Fruit fly (Drosophila melanogaster) whole organism, embryonic: ENCODE results near the gene Gycbeta100B.
A peak's percentile ranks its signal among the peaks of the same experiment; 100 is the strongest.

Experiments used
- Abd-B ChIP-seq: fragments of 200-800 bp; sonication (Bioruptor generic); optimal IDR thresholded peaks from 2 replicates; lab custom pipeline; 2018; ENCODE audit warnings: missing biosample characterization, mild to moderate bottlenecking, missing genetic modification characterization, moderate library complexity
- Antp ChIP-seq: fragments of 200-800 bp; sonication (Bioruptor generic); optimal IDR thresholded peaks from 3 replicates; lab custom pipeline; 2016; ENCODE audit warnings: missing biosample characterization, missing genetic modification characterization
- CG11398 ChIP-seq: fragments of 200-800 bp; sonication (Bioruptor generic); optimal IDR thresholded peaks from 2 replicates; lab custom pipeline; 2016; ENCODE audit warnings: missing biosample characterization, missing genetic modification characterization
- CG11504 ChIP-seq: fragments of 200-800 bp; sonication (Bioruptor generic); optimal IDR thresholded peaks from 3 replicates; lab custom pipeline; 2019; ENCODE audit warnings: missing biosample characterization, mild to moderate bottlenecking, missing genetic modification characterization, moderate library complexity
- CG1233 ChIP-seq: fragments of 200-800 bp; sonication (Bioruptor generic); optimal IDR thresholded peaks from 4 replicates; lab custom pipeline; 2018; ENCODE audit warnings: missing biosample characterization, mild to moderate bottlenecking, missing genetic modification characterization
- CG13424 ChIP-seq: fragments of 200-800 bp; sonication (Bioruptor generic); optimal IDR thresholded peaks from 2 replicates; lab custom pipeline; 2019; ENCODE audit warnings: missing biosample characterization, mild to moderate bottlenecking, missing genetic modification characterization, moderate library complexity
- CG14667 ChIP-seq: fragments of 200-800 bp; sonication (Bioruptor generic); IDR thresholded peaks from 2 replicates; pipeline ENCODE4 v1.3.6; 2022; ENCODE audit warnings: missing biosample characterization, missing genetic modification characterization
- CG16815 ChIP-seq: fragments of 200-800 bp; sonication (Bioruptor generic); optimal IDR thresholded peaks from 3 replicates; lab custom pipeline; 2017; ENCODE audit warnings: missing biosample characterization, mild to moderate bottlenecking, missing genetic modification characterization
- CG17829 ChIP-seq: fragments of 200-800 bp; optimal IDR thresholded peaks from 2 replicates; lab custom pipeline; 2019; ENCODE audit warnings: missing biosample characterization, mild to moderate bottlenecking, missing genetic modification characterization, moderate library complexity
- CG30431 ChIP-seq: fragments of 200-800 bp; sonication (Bioruptor generic); optimal IDR thresholded peaks from 2 replicates; lab custom pipeline; 2017; ENCODE audit warnings: missing biosample characterization, missing genetic modification characterization
- CG33557 ChIP-seq: fragments of 200-800 bp; sonication (Bioruptor generic); optimal IDR thresholded peaks from 2 replicates; lab custom pipeline; 2019; ENCODE audit warnings: missing biosample characterization, mild to moderate bottlenecking, missing genetic modification characterization, moderate library complexity
- CG4328 ChIP-seq: fragments of 200-800 bp; sonication (Bioruptor generic); optimal IDR thresholded peaks from 3 replicates; lab custom pipeline; 2017; ENCODE audit warnings: missing biosample characterization, missing genetic modification reagents, missing genetic modification characterization
- CG6254 ChIP-seq: fragments of 200-800 bp; sonication (Bioruptor generic); optimal IDR thresholded peaks from 3 replicates; lab custom pipeline; 2017; ENCODE audit warnings: mild to moderate bottlenecking, missing biosample characterization, missing genetic modification reagents, missing genetic modification characterization
- CG6765 ChIP-seq: fragments of 200-800 bp; sonication (Bioruptor generic); optimal IDR thresholded peaks from 3 replicates; lab custom pipeline; 2017; ENCODE audit warnings: missing biosample characterization, mild to moderate bottlenecking, missing genetic modification characterization
- CG7786 ChIP-seq: fragments of 200-800 bp; sonication (Bioruptor generic); optimal IDR thresholded peaks from 2 replicates; lab custom pipeline; 2016; ENCODE audit warnings: missing biosample characterization, missing genetic modification characterization
- CG9215 ChIP-seq: fragments of 200-800 bp; sonication (Bioruptor generic); IDR thresholded peaks from 2 replicates; pipeline ENCODE4 v1.3.6; 2022; ENCODE audit warnings: missing biosample characterization, missing genetic modification characterization
- Dek ChIP-seq: fragments of 200-800 bp; sonication (Bioruptor generic); optimal IDR thresholded peaks from 3 replicates; lab custom pipeline; 2019; ENCODE audit warnings: missing biosample characterization, mild to moderate bottlenecking, missing genetic modification characterization, moderate library complexity
- Gsc ChIP-seq: fragments of 200-800 bp; sonication (Bioruptor generic); IDR thresholded peaks from 2 replicates; pipeline ENCODE4 v1.3.6; 2022; ENCODE audit warnings: missing biosample characterization, missing genetic modification characterization
- Hsf ChIP-seq: fragments of 200-800 bp; sonication (Bioruptor generic); optimal IDR thresholded peaks from 3 replicates; lab custom pipeline; 2016; ENCODE audit warnings: missing biosample characterization, missing genetic modification characterization
- Max ChIP-seq: fragments of 200-800 bp; sonication (Bioruptor generic); optimal IDR thresholded peaks from 2 replicates; lab custom pipeline; 2016; ENCODE audit warnings: missing biosample characterization, mild to moderate bottlenecking, missing genetic modification characterization
- Myb ChIP-seq: fragments of 200-800 bp; sonication (Bioruptor generic); optimal IDR thresholded peaks from 2 replicates; lab custom pipeline; 2016; ENCODE audit warnings: missing biosample characterization, missing genetic modification characterization
- PHDP ChIP-seq: fragments of 200-800 bp; sonication (Bioruptor generic); optimal IDR thresholded peaks from 3 replicates; lab custom pipeline; 2018; ENCODE audit warnings: missing biosample characterization, mild to moderate bottlenecking, missing genetic modification characterization, moderate library complexity
- Pdp1 ChIP-seq, 2 experiments: fragments of 200-800 bp; sonication (Bioruptor generic); optimal IDR thresholded peaks; 3 replicates each; lab custom pipeline; 2016; ENCODE audit warnings: missing biosample characterization in 2 of 2, missing genetic modification characterization in 2 of 2, mild to moderate bottlenecking in 1 of 2, moderate library complexity in 1 of 2
- Sox100B ChIP-seq: fragments of 200-800 bp; sonication (Bioruptor generic); optimal IDR thresholded peaks from 3 replicates; lab custom pipeline; 2018; ENCODE audit warnings: missing biosample characterization, mild to moderate bottlenecking, missing genetic modification characterization
- Ssrp ChIP-seq: fragments of 200-800 bp; sonication (Bioruptor generic); optimal IDR thresholded peaks from 2 replicates; lab custom pipeline; 2018; ENCODE audit warnings: missing biosample characterization, mild to moderate bottlenecking, missing genetic modification characterization, moderate library complexity
- Stat92E ChIP-seq, 3 experiments: fragments of >200 bp in 2 of 3; fragments of 200-800 bp in 1 of 3; sonication (Bioruptor generic) in 1 of 3; optimal IDR thresholded peaks; 2 replicates each; lab custom pipeline; 2017 to 2019; ENCODE audit warnings: missing biosample characterization in 3 of 3, missing genetic modification characterization in 3 of 3, mild to moderate bottlenecking in 1 of 3, moderate library complexity in 1 of 3
- ash1 ChIP-seq: fragments of 200-800 bp; sonication (Bioruptor generic); optimal IDR thresholded peaks from 2 replicates; lab custom pipeline; 2018; ENCODE audit warnings: missing biosample characterization, mild to moderate bottlenecking, missing genetic modification characterization
- chn ChIP-seq: fragments of 200-800 bp; sonication (Bioruptor generic); optimal IDR thresholded peaks from 2 replicates; lab custom pipeline; 2016; ENCODE audit warnings: missing biosample characterization, missing genetic modification characterization
- emc ChIP-seq: fragments of 200-800 bp; sonication (Bioruptor generic); optimal IDR thresholded peaks from 2 replicates; lab custom pipeline; 2016; ENCODE audit warnings: missing biosample characterization, missing genetic modification characterization
- ftz-f1 ChIP-seq: fragments of 200-800 bp; sonication (Bioruptor generic); optimal IDR thresholded peaks from 2 replicates; lab custom pipeline; 2016; ENCODE audit warnings: missing biosample characterization, missing genetic modification characterization
- gcm ChIP-seq: fragments of 200-800 bp; sonication (Bioruptor generic); optimal IDR thresholded peaks from 2 replicates; lab custom pipeline; 2019; ENCODE audit warnings: missing biosample characterization, mild to moderate bottlenecking, missing genetic modification characterization, moderate library complexity
- ham ChIP-seq: fragments of 200-800 bp; sonication (Bioruptor generic); IDR thresholded peaks from 2 replicates; pipeline ENCODE4 v1.3.6; 2022; ENCODE audit warnings: missing biosample characterization, missing genetic modification characterization
- hkb ChIP-seq, 2 experiments: fragments of 200-800 bp in 1 of 2; fragments of >200 bp in 1 of 2; sonication (Bioruptor generic) in 1 of 2; IDR thresholded peaks in 1 of 2; optimal IDR thresholded peaks in 1 of 2; 2 replicates each; pipeline versions ENCODE4 v1.3.6 to Lab custom; 2017 to 2022; ENCODE audit warnings: missing biosample characterization in 1 of 2, missing genetic modification characterization in 1 of 2
- inv ChIP-seq: fragments of 200-800 bp; sonication (Bioruptor generic); IDR thresholded peaks from 2 replicates; pipeline ENCODE4 v1.3.6; 2022; ENCODE audit warnings: missing biosample characterization, missing genetic modification characterization; ENCODE audit not compliant: partially characterized antibody
- lmd ChIP-seq: fragments of 200-800 bp; sonication (Bioruptor generic); IDR thresholded peaks from 2 replicates; pipeline ENCODE4 v1.3.6; 2022; ENCODE audit warnings: missing biosample characterization, missing genetic modification characterization
- lola ChIP-seq, 3 experiments: fragments of >200 bp in 2 of 3; fragments of 200-800 bp in 1 of 3; sonication (Bioruptor generic) in 1 of 3; optimal IDR thresholded peaks; 2 replicates each; lab custom pipeline; 2017 to 2019; ENCODE audit warnings: missing biosample characterization in 3 of 3, missing genetic modification characterization in 3 of 3, mild to moderate bottlenecking in 1 of 3, moderate library complexity in 1 of 3
- nmo ChIP-seq: fragments of 200-800 bp; sonication (Bioruptor generic); optimal IDR thresholded peaks from 2 replicates; lab custom pipeline; 2018; ENCODE audit warnings: missing biosample characterization, mild to moderate bottlenecking, missing genetic modification characterization, moderate library complexity
- otp ChIP-seq: fragments of 200-800 bp; sonication (Bioruptor generic); IDR thresholded peaks from 3 replicates; pipeline ENCODE4, ENCODE4 v1.3.6; 2022; ENCODE audit warnings: missing biosample characterization, missing genetic modification characterization
- pho ChIP-seq: fragments of 200-800 bp; sonication (Bioruptor generic); optimal IDR thresholded peaks from 2 replicates; lab custom pipeline; 2016; ENCODE audit warnings: missing biosample characterization, missing genetic modification characterization
- sens ChIP-seq: fragments of 200-800 bp; sonication (Bioruptor generic); peaks from one replicate; lab custom pipeline; 2016; ENCODE audit warnings: missing biosample characterization, missing genetic modification characterization
- sqz ChIP-seq: fragments of 200-800 bp; sonication (Bioruptor generic); optimal IDR thresholded peaks from 3 replicates; lab custom pipeline; 2018; ENCODE audit warnings: missing biosample characterization, mild to moderate bottlenecking, missing genetic modification characterization
- tll ChIP-seq, 2 experiments: fragments of 200-800 bp in 1 of 2; fragments of >200 bp in 1 of 2; sonication (Bioruptor generic) in 1 of 2; optimal IDR thresholded peaks; 2 replicates each; lab custom pipeline; 2017 to 2019; ENCODE audit warnings: missing biosample characterization in 2 of 2, missing genetic modification characterization in 2 of 2, mild to moderate bottlenecking in 1 of 2, moderate library complexity in 1 of 2
- tna ChIP-seq: fragments of 200-800 bp; sonication (Bioruptor generic); IDR thresholded peaks from 2 replicates; pipeline ENCODE4 v1.3.6; 2022; ENCODE audit warnings: missing biosample characterization, missing genetic modification characterization; ENCODE audit not compliant: partially characterized antibody
- trem ChIP-seq: fragments of 200-800 bp; optimal IDR thresholded peaks from 3 replicates; lab custom pipeline; 2019; ENCODE audit warnings: missing biosample characterization, mild to moderate bottlenecking, missing genetic modification characterization, moderate library complexity
- tx ChIP-seq: fragments of 200-800 bp; sonication (Bioruptor generic); optimal IDR thresholded peaks from 2 replicates; lab custom pipeline; 2016; ENCODE audit warnings: missing biosample characterization, missing genetic modification characterization
- zfh2 ChIP-seq: fragments of 200-800 bp; sonication (Bioruptor generic); optimal IDR thresholded peaks from 2 replicates; lab custom pipeline; 2016; ENCODE audit warnings: missing biosample characterization, missing genetic modification characterization

The Gycbeta100B gene

DNA sequence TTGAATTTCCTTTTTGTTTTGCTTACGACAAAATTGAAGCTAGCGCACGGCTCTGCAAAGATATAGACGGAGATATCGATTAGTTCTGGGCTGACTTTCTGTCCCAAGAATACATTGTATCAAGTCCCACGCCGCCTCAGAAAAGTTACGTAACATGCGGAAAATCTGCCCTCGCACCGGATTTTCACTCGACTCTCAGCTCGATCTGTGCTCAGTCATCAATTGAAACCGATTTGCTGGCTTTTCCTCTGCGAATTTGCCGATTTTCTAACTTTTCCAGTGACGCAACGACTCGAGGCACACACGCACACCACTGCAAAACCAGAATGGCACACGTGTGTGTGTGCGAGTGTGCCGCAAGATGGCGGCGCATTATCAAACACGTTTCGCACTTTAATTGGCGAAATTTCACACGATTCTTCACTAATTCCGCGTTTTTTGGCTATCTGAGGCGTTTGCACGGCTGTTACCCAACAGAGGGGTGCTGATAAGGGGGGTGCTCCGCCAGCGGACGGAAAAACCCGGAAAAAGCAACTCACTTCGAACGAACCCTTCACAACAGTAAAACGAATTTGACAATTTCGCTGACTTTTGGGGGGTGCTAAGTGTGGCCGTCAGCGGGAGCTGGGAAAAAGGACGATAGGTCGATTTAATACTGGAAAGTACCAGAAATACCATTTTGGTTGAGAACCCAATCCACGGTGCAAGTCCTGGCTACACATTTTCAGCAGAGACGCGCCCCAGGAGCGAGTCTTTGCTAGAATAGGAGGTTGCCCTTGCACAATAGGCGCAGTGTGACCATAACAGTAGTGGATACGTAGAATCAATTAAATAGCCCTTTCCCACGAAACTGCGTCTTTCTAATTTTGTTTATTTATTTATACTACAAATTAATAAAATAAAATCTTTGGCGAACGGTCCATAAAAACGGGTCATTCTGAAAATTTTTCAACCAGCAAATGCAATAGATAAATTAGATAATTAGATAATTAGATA lies 85.1 kb downstream of the Gycbeta100B start, which contains the start of gene ATPsynC (continued):
- TF ChIP-seq CG30431 (no peak), hkb (optimal IDR thresholded peaks at IDR 0.05; lab: Kevin White, UChicago) (peak; percentile 31), hkb (GFP tag; IDR thresholded peaks at IDR 0.05; lab: Robert Waterston, UW) (no peak), tx (GFP tag; lab: Kevin White, UChicago) (peak; percentile 24), sens (GFP tag; lab: Kevin White, UChicago) (peak; percentile 83), CG7786 (GFP tag; lab: Kevin White, UChicago) (peak; percentile 48), trem (peak; percentile 81), Pdp1 (GFP tag; optimal IDR thresholded peaks at IDR 0.05; lab: Kevin White, UChicago) (peak in 1 of 2 experiments; percentile 98), ftz-f1 (GFP tag; lab: Kevin White, UChicago) (peak; percentile 90), tll (GFP tag; optimal IDR thresholded peaks at IDR 0.05; lab: Kevin White, UChicago) (peak in 1 of 2 experiments; percentile 90), CG4328 (peak; percentile 55), CG33557 (GFP tag; lab: Kevin White, UChicago) (peak; percentile 3), gcm (GFP tag; lab: Kevin White, UChicago) (peak; percentile 31), Abd-B (GFP tag; lab: Kevin White, UChicago) (peak; percentile 19), lola (GFP tag; optimal IDR thresholded peaks at IDR 0.05; lab: Kevin White, UChicago) (peak in 1 of 3 experiments; percentile 94), ash1 (peak; percentile 63), Sox100B (GFP tag; lab: Kevin White, UChicago) (no peak), nmo (peak; percentile 65), CG9215 (GFP tag; lab: Robert Waterston, UW) (no peak), Myb (GFP tag; lab: Kevin White, UChicago) (peak; percentile 55), CG11398 (GFP tag; lab: Kevin White, UChicago) (peak; percentile 61), sqz (GFP tag; lab: Kevin White, UChicago) (no peak), pho (peak; percentile 21), Ssrp (tag; lab: Kevin White, UChicago) (peak; percentile 1), chn (GFP tag; lab: Kevin White, UChicago) (peak; percentile 68), CG6765 (peak; percentile 78), otp (no peak), emc (GFP tag; lab: Kevin White, UChicago) (peak; percentile 17), zfh2 (GFP tag; lab: Kevin White, UChicago) (peak; percentile 16), Hsf (GFP tag; lab: Kevin White, UChicago) (peak; percentile 44), CG17829 (tag; lab: Kevin White, UChicago) (peak; percentile 68), CG16815 (GFP tag; lab: Kevin White, UChicago) (peak; percentile 15), Gsc (no peak), lmd (GFP tag; lab: Robert Waterston, UW) (no peak), CG6254 (peak; percentile 49), Max (GFP tag; lab: Kevin White, UChicago) (peak; percentile 22), CG14667 (GFP tag; lab: Robert Waterston, UW) (no peak), Stat92E (GFP tag; optimal IDR thresholded peaks at IDR 0.05; lab: Kevin White, UChicago) (peak in 2 of 3 experiments; percentile 75 to 81), CG1233 (GFP tag; lab: Kevin White, UChicago) (peak; percentile 45), ham (GFP tag; lab: Robert Waterston, UW) (no peak), tna (GFP tag; lab: Robert Waterston, UW) (no peak), CG13424 (tag; lab: Kevin White, UChicago) (peak; percentile 22), Antp (GFP tag; lab: Kevin White, UChicago) (peak; percentile 58), inv (GFP tag; lab: Robert Waterston, UW) (no peak), CG11504 (tag; lab: Kevin White, UChicago) (peak; percentile 20), Dek (tag; lab: Kevin White, UChicago) (peak; percentile 61), PHDP (tag; lab: Kevin White, UChicago) (peak; percentile 42)
